Worm (Caenorhabditis elegans) whole organism, L4/young adult: Measurements from ENCODE around the gene sri-30.
A peak's percentile ranks its signal among the peaks of the same experiment; 100 is the strongest.

Experiments used
- W03F9.2 ChIP-seq: fragments of 150-350 bp; optimal IDR thresholded peaks from 2 replicates; lab custom pipeline; 2014; ENCODE audit warnings: missing biosample characterization, missing genetic modification characterization
- dao-5 ChIP-seq: sonication (generic microtip); optimal IDR thresholded peaks from 2 replicates; lab custom pipeline; 2016; ENCODE audit warnings: missing genotype, missing genetic modification characterization, moderate library complexity, missing compliant biosample characterization
- him-1 ChIP-seq: sonication (generic microtip); optimal IDR thresholded peaks from 2 replicates; lab custom pipeline; 2016; ENCODE audit warnings: missing genotype, missing genetic modification reagents, missing genetic modification characterization, missing compliant biosample characterization

The sri-30 gene

ce11 chrII:3067896-3068295, 21.9 kb downstream of the sri-30 start:
- TF ChIP-seq dao-5 (tag; lab: Kevin White, UChicago) = no peak
- TF ChIP-seq him-1 (tag; lab: Kevin White, UChicago) = no peak
- TF ChIP-seq W03F9.2 (tag; lab: Kevin White, UChicago) = no peak

- TF ChIP-seq him-1 (tag; lab: Kevin White, UChicago) = no peak
- no peak for TF ChIP-seq dao-5 (tag; lab: Kevin White, UChicago)
- TF ChIP-seq W03F9.2 (tag; lab: Kevin White, UChicago) = no peak
Measured at ce11 chrII:3068646-3069045, 22.7 kb downstream of the sri-30 start.

ce11 chrII:3070182-3070581, 24.2 kb downstream of the sri-30 start:
- no peak for TF ChIP-seq dao-5 (tag; lab: Kevin White, UChicago)

ce11 chrII:3071012-3071749, 25.2 kb downstream of the sri-30 start, which contains the start of gene Y25C1A.7:
Y25C1A.7 (minus strand) TSS chrII:3071062.
- TF ChIP-seq dao-5 (tag; lab: Kevin White, UChicago) (no peak), him-1 (tag; lab: Kevin White, UChicago) (no peak), W03F9.2 (tag; lab: Kevin White, UChicago) (no peak)

ce11 chrII:3076915-3077314, 30.9 kb downstream of the sri-30 start, which contains the start of gene Y25C1A.8:
Y25C1A.8 (minus strand) TSS chrII:3076959.
- peak; percentile 79 for TF ChIP-seq W03F9.2 (tag; lab: Kevin White, UChicago)
- TF ChIP-seq dao-5 (tag; lab: Kevin White, UChicago) = no peak
- TF ChIP-seq him-1 (tag; lab: Kevin White, UChicago) = peak; percentile 70

ce11 chrII:3078496-3078895, 32.5 kb downstream of the sri-30 start, which contains the start of gene copb-1:
copb-1 (plus strand) TSS chrII:3078796.
- TF ChIP-seq dao-5 (tag; lab: Kevin White, UChicago) (no peak), W03F9.2 (tag; lab: Kevin White, UChicago) (no peak), him-1 (tag; lab: Kevin White, UChicago) (no peak)

ce11 chrII:3087134-3087533, 41.2 kb downstream of the sri-30 start:
- TF ChIP-seq W03F9.2 (tag; lab: Kevin White, UChicago) (no peak), dao-5 (tag; lab: Kevin White, UChicago) (no peak)

ce11 chrII:3091268-3091667, 45.3 kb downstream of the sri-30 start, which contains the start of gene srg-21:
srg-21 (minus strand) TSS chrII:3091368.
- no peak for TF ChIP-seq him-1 (tag; lab: Kevin White, UChicago)
- TF ChIP-seq dao-5 (tag; lab: Kevin White, UChicago) = no peak
- TF ChIP-seq W03F9.2 (tag; lab: Kevin White, UChicago) = no peak

- TF ChIP-seq him-1 (tag; lab: Kevin White, UChicago) = no peak
- no peak for TF ChIP-seq dao-5 (tag; lab: Kevin White, UChicago)
- no peak for TF ChIP-seq W03F9.2 (tag; lab: Kevin White, UChicago)
Measured at ce11 chrII:3093352-3093751, 47.4 kb downstream of the sri-30 start, which contains the start of gene srg-22. srg-22 (minus strand) TSS chrII:3093452.

- no peak for TF ChIP-seq him-1 (tag; lab: Kevin White, UChicago)
- no peak for TF ChIP-seq W03F9.2 (tag; lab: Kevin White, UChicago)
- no peak for TF ChIP-seq dao-5 (tag; lab: Kevin White, UChicago)
Measured at ce11 chrII:3096060-3096459, 50.1 kb downstream of the sri-30 start, which contains the start of gene srg-23. srg-23 (minus strand) TSS chrII:3096160.

- no peak for TF ChIP-seq dao-5 (tag; lab: Kevin White, UChicago)
- no peak for TF ChIP-seq W03F9.2 (tag; lab: Kevin White, UChicago)
Measured at ce11 chrII:3096857-3097256, 50.9 kb downstream of the sri-30 start, which contains the start of gene Y25C1A.14. Y25C1A.14 (minus strand) TSS chrII:3096957.
